Fruit fly (Drosophila melanogaster): ENCODE data around the gene Tob.
A peak's percentile ranks its signal among the peaks of the same experiment; 100 is the strongest.

The Tob gene

DNA sequence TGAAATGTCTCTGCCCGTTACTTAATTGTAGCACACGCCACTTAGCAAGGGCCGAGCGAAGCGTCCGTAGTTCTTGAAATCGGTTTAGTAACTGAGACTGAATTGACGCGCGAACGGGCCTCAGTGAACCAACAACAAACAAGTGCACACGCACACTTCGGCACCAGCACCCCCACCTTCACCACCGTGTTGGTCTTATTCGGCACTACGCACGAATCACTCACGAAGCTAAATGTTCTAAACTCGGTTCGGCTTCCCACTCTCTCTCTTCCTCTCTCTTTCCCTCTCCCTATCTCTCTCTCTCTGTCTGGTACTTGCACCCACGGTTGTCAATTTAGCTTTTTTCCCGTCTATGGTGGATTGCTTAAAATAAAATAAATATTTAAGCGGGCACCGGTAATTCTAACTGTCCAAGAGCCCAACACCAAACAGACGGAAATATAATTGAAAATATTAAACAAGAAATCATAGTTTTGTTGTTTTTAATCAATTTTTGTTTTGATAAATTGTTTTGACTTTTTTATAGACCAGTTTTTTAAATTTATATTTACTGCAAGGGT, at the start of gene Tob:
Tob (minus strand) TSS at position 65 of the 560 bp plus-strand sequence.
- peak; percentile 78 for TF ChIP-seq Mnt (GFP tag; optimal IDR thresholded peaks at IDR 0.05)
- TF ChIP-seq cnc (optimal IDR thresholded peaks at IDR 0.05), result no peak
- TF ChIP-seq CG11617 (GFP tag; optimal IDR thresholded peaks at IDR 0.05), result no peak
- peak; percentile 28 for TF ChIP-seq CG12768 (GFP tag; optimal IDR thresholded peaks at IDR 0.05)
- no peak for TF ChIP-seq CG7045 (GFP tag; optimal IDR thresholded peaks at IDR 0.05)
- TF ChIP-seq kay (GFP tag; ENCODE audit: borderline replicate concordance), result peak; percentile 52
- TF ChIP-seq bab1 (GFP tag; optimal IDR thresholded peaks at IDR 0.05), result peak; percentile 12
- no peak for TF ChIP-seq Hr96 (GFP tag; optimal IDR thresholded peaks at IDR 0.05)
- peak; percentile 83 for TF ChIP-seq pad (GFP tag; optimal IDR thresholded peaks at IDR 0.05)
- no peak for TF ChIP-seq CG1620 (GFP tag; optimal IDR thresholded peaks at IDR 0.05)
- peak; percentile 45 for TF ChIP-seq toe (GFP tag; optimal IDR thresholded peaks at IDR 0.05)
- peak; percentile 41 for TF ChIP-seq CG5204 (GFP tag; optimal IDR thresholded peaks at IDR 0.05)
- peak; percentile 48 for TF ChIP-seq tj (GFP tag; optimal IDR thresholded peaks at IDR 0.05)
- peak; percentile 82 for TF ChIP-seq cic (GFP tag; optimal IDR thresholded peaks at IDR 0.05)
- peak; percentile 44 for TF ChIP-seq Crg-1 (GFP tag; optimal IDR thresholded peaks at IDR 0.05)
- TF ChIP-seq CG7101 (tag; optimal IDR thresholded peaks at IDR 0.05), result peak; percentile 55
- no peak for TF ChIP-seq CG14711 (tag; optimal IDR thresholded peaks at IDR 0.05)
- TF ChIP-seq Clk (GFP tag; optimal IDR thresholded peaks at IDR 0.05), result no peak
- TF ChIP-seq CG33017 (tag; optimal IDR thresholded peaks at IDR 0.05), result no peak
- peak; percentile 72 for TF ChIP-seq ovo (GFP tag; optimal IDR thresholded peaks at IDR 0.05)

DNA sequence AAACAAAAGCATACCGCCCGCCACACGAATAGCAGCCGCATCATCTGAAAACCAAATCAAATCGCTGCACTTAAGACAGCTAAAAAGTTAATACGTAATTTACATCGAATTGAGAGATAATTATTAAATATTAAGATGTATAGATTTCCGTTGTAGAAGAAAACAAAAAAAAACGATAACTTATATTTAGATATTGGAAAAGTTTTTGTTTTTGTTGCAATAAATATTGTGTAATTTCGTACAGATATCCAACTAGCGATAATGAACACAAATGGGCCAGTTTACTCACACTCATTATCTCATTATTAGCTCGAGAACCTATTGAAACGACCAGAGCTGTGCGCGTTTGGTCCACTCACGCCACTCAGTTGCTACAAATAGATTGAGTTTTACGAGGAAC, 49.3 kb upstream of the Tob start:
- no peak for TF ChIP-seq CG33017 (tag; optimal IDR thresholded peaks at IDR 0.05)
- no peak for TF ChIP-seq CG7101 (tag; optimal IDR thresholded peaks at IDR 0.05)
- TF ChIP-seq Mnt (GFP tag; optimal IDR thresholded peaks at IDR 0.05), result no peak
- no peak for TF ChIP-seq pad (GFP tag; optimal IDR thresholded peaks at IDR 0.05)
- TF ChIP-seq CG14711 (tag; optimal IDR thresholded peaks at IDR 0.05), result no peak
- no peak for TF ChIP-seq ovo (GFP tag; optimal IDR thresholded peaks at IDR 0.05)
- no peak for TF ChIP-seq CG5204 (GFP tag; optimal IDR thresholded peaks at IDR 0.05)
- TF ChIP-seq tj (GFP tag; optimal IDR thresholded peaks at IDR 0.05), result no peak
- TF ChIP-seq Hr96 (GFP tag; optimal IDR thresholded peaks at IDR 0.05), result no peak
- TF ChIP-seq cnc (optimal IDR thresholded peaks at IDR 0.05), result no peak
- no peak for TF ChIP-seq CG11617 (GFP tag; optimal IDR thresholded peaks at IDR 0.05)
- no peak for TF ChIP-seq CG7045 (GFP tag; optimal IDR thresholded peaks at IDR 0.05)
- no peak for TF ChIP-seq CG12768 (GFP tag; optimal IDR thresholded peaks at IDR 0.05)
- no peak for TF ChIP-seq bab1 (GFP tag; optimal IDR thresholded peaks at IDR 0.05)
- no peak for TF ChIP-seq Crg-1 (GFP tag; optimal IDR thresholded peaks at IDR 0.05)
- no peak for TF ChIP-seq Clk (GFP tag; optimal IDR thresholded peaks at IDR 0.05)
- no peak for TF ChIP-seq CG1620 (GFP tag; optimal IDR thresholded peaks at IDR 0.05)

DNA sequence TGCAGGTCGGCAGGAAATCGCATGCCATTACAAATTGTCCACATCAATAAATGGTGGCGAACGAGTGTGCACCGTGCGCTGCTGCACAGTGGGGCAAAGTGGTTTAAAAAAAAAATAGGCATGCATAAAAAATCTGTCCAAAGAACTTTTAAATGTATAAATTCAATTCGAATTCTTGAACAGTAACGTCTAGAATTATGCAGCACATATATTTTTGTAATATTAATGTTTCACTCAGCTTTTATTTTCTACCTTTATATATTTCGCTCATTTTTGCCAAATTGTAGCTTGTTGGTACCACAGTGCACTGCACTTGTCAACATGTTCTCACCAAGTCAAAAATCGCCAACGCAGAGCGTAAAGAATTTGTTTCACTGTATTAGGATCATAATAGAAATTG, 47.7 kb upstream of the Tob start:
- no peak for TF ChIP-seq kay (GFP tag; ENCODE audit: borderline replicate concordance)
- no peak for TF ChIP-seq CG7045 (GFP tag; optimal IDR thresholded peaks at IDR 0.05)
- TF ChIP-seq CG7101 (tag; optimal IDR thresholded peaks at IDR 0.05), result no peak
- no peak for TF ChIP-seq Mnt (GFP tag; optimal IDR thresholded peaks at IDR 0.05)
- no peak for TF ChIP-seq cic (GFP tag; optimal IDR thresholded peaks at IDR 0.05)
- no peak for TF ChIP-seq toe (GFP tag; optimal IDR thresholded peaks at IDR 0.05)
- TF ChIP-seq CG11617 (GFP tag; optimal IDR thresholded peaks at IDR 0.05), result no peak
- no peak for TF ChIP-seq tj (GFP tag; optimal IDR thresholded peaks at IDR 0.05)
- TF ChIP-seq Crg-1 (GFP tag; optimal IDR thresholded peaks at IDR 0.05), result no peak
- no peak for TF ChIP-seq ovo (GFP tag; optimal IDR thresholded peaks at IDR 0.05)
- TF ChIP-seq bab1 (GFP tag; optimal IDR thresholded peaks at IDR 0.05), result no peak
- no peak for TF ChIP-seq CG1620 (GFP tag; optimal IDR thresholded peaks at IDR 0.05)
- TF ChIP-seq CG12768 (GFP tag; optimal IDR thresholded peaks at IDR 0.05), result no peak
- no peak for TF ChIP-seq CG14711 (tag; optimal IDR thresholded peaks at IDR 0.05)

dm6 chrX:16135920-16136319, 44.6 kb upstream of the Tob start:
- no peak for TF ChIP-seq CG12768 (GFP tag; optimal IDR thresholded peaks at IDR 0.05)
- no peak for TF ChIP-seq tj (GFP tag; optimal IDR thresholded peaks at IDR 0.05)
- TF ChIP-seq CG14711 (tag; optimal IDR thresholded peaks at IDR 0.05), result no peak

DNA sequence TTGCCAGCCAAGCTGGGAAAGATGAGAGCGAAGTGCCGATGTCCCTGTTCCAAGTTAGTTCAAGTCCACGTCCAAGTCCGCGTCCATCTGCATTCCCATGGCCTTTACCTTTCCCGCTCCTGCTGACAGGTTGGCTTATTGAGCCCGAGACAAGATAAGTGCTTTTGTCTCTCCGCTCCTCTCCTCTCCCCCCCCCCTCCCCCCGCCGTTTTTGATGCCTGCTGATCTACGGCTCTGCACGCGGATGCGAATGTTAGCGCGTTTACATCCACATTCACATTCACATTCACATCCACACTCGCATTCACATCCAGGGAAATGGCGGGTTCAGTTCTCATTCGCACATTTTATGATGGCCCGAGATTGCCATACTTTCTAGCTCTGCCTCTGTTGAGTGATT, 44.1 kb upstream of the Tob start:
- TF ChIP-seq kay (GFP tag; ENCODE audit: borderline replicate concordance) (no peak), Clk (GFP tag; optimal IDR thresholded peaks at IDR 0.05) (no peak), CG7101 (tag; optimal IDR thresholded peaks at IDR 0.05) (no peak), Hr96 (GFP tag; optimal IDR thresholded peaks at IDR 0.05) (no peak), tj (GFP tag; optimal IDR thresholded peaks at IDR 0.05) (no peak), CG33017 (tag; optimal IDR thresholded peaks at IDR 0.05) (no peak), Mnt (GFP tag; optimal IDR thresholded peaks at IDR 0.05) (no peak), ovo (GFP tag; optimal IDR thresholded peaks at IDR 0.05) (no peak), pad (GFP tag; optimal IDR thresholded peaks at IDR 0.05) (no peak), CG7045 (GFP tag; optimal IDR thresholded peaks at IDR 0.05) (no peak)

- TF ChIP-seq Hr96 (GFP tag; optimal IDR thresholded peaks at IDR 0.05), result no peak
- TF ChIP-seq toe (GFP tag; optimal IDR thresholded peaks at IDR 0.05), result no peak
- TF ChIP-seq Crg-1 (GFP tag; optimal IDR thresholded peaks at IDR 0.05), result no peak
- TF ChIP-seq cnc (optimal IDR thresholded peaks at IDR 0.05), result no peak
- no peak for TF ChIP-seq bab1 (GFP tag; optimal IDR thresholded peaks at IDR 0.05)
- TF ChIP-seq CG5204 (GFP tag; optimal IDR thresholded peaks at IDR 0.05), result no peak
- TF ChIP-seq cic (GFP tag; optimal IDR thresholded peaks at IDR 0.05), result no peak
- no peak for TF ChIP-seq CG11617 (GFP tag; optimal IDR thresholded peaks at IDR 0.05)
- no peak for TF ChIP-seq pad (GFP tag; optimal IDR thresholded peaks at IDR 0.05)
- no peak for TF ChIP-seq Clk (GFP tag; optimal IDR thresholded peaks at IDR 0.05)
- TF ChIP-seq CG12768 (GFP tag; optimal IDR thresholded peaks at IDR 0.05), result no peak
- TF ChIP-seq kay (GFP tag; ENCODE audit: borderline replicate concordance), result no peak
- TF ChIP-seq CG7101 (tag; optimal IDR thresholded peaks at IDR 0.05), result no peak
- no peak for TF ChIP-seq ovo (GFP tag; optimal IDR thresholded peaks at IDR 0.05)
- TF ChIP-seq CG14711 (tag; optimal IDR thresholded peaks at IDR 0.05), result no peak
- TF ChIP-seq Mnt (GFP tag; optimal IDR thresholded peaks at IDR 0.05), result no peak
- TF ChIP-seq CG33017 (tag; optimal IDR thresholded peaks at IDR 0.05), result no peak
- TF ChIP-seq CG1620 (GFP tag; optimal IDR thresholded peaks at IDR 0.05), result no peak
These were observed 32.9 kb upstream of the Tob start for dm6 chrX:16124236-16124635.
